Worm (Caenorhabditis elegans) whole organism, L1 larva: Measurements from ENCODE around the gene C14A11.2.
A peak's percentile ranks its signal among the peaks of the same experiment; 100 is the strongest.

Experiments used
- C04F5.9 ChIP-seq: sonication (generic microtip); optimal IDR thresholded peaks from 2 replicates; lab custom pipeline; 2016; ENCODE audit warnings: missing genetic modification characterization, missing compliant biosample characterization
- C16A3.4 ChIP-seq: fragments of 150-350 bp; optimal IDR thresholded peaks from 2 replicates; lab custom pipeline; 2014; ENCODE audit warnings: missing biosample characterization, missing genetic modification characterization
- C34B4.2 ChIP-seq: sonication (generic microtip); optimal IDR thresholded peaks from 2 replicates; lab custom pipeline; 2017; ENCODE audit warnings: mild to moderate bottlenecking, missing genetic modification characterization, missing compliant biosample characterization
- Y116A8C.19 ChIP-seq: sonication (generic microtip); optimal IDR thresholded peaks from 2 replicates; lab custom pipeline; 2016; ENCODE audit warnings: missing compliant biosample characterization, missing genetic modification characterization, borderline replicate concordance
- alr-1 ChIP-seq: fragments of 200-800 bp; sonication (Bioruptor generic); optimal IDR thresholded peaks from 2 replicates; lab custom pipeline; 2018; ENCODE audit warnings: borderline replicate concordance, mild to moderate bottlenecking, missing genetic modification characterization, missing compliant biosample characterization
- ama-1 ChIP-seq: fragments of 150-350 bp; optimal IDR thresholded peaks from 2 replicates; lab custom pipeline; 2014
- ceh-63 ChIP-seq: fragments of 200-800 bp; sonication (Bioruptor generic); optimal IDR thresholded peaks from 2 replicates; lab custom pipeline; 2018; ENCODE audit warnings: mild to moderate bottlenecking, missing genetic modification characterization, missing compliant biosample characterization
- ceh-8 ChIP-seq: fragments of 200-800 bp; sonication (Bioruptor generic); optimal IDR thresholded peaks from 2 replicates; lab custom pipeline; 2018; ENCODE audit warnings: mild to moderate bottlenecking, missing genetic modification characterization, moderate library complexity, missing compliant biosample characterization
- ceh-82 ChIP-seq, 3 experiments: fragments of 150-350 bp in 1 of 3; sonication (generic microtip) in 2 of 3; optimal IDR thresholded peaks; 2 replicates each; lab custom pipeline; 2014 to 2017; ENCODE audit warnings: missing biosample characterization in 3 of 3, missing genetic modification characterization in 3 of 3
- ceh-90 ChIP-seq: sonication (generic microtip); optimal IDR thresholded peaks from 2 replicates; lab custom pipeline; 2016; ENCODE audit warnings: missing genetic modification characterization, missing compliant biosample characterization
- dpl-1 ChIP-seq, 3 experiments: fragments of 150-350 bp in 2 of 3; sonication (generic microtip) in 1 of 3; optimal IDR thresholded peaks; 2 replicates each; lab custom pipeline; 2014 to 2017; ENCODE audit warnings: missing biosample characterization in 3 of 3, missing genetic modification characterization in 3 of 3, missing genetic modification reagents in 3 of 3
- dsc-1 ChIP-seq: sonication (generic microtip); optimal IDR thresholded peaks from 2 replicates; lab custom pipeline; 2016; ENCODE audit warnings: mild to moderate bottlenecking, missing genetic modification characterization, missing compliant biosample characterization
- efl-3 ChIP-seq: fragments of 200-800 bp; sonication (Bioruptor generic); optimal IDR thresholded peaks from 2 replicates; lab custom pipeline; 2018; ENCODE audit warnings: mild to moderate bottlenecking, missing genetic modification characterization, missing compliant biosample characterization
- egl-13 ChIP-seq: sonication (generic microtip); optimal IDR thresholded peaks from 2 replicates; lab custom pipeline; 2016; ENCODE audit warnings: missing genotype, missing genetic modification reagents, missing genetic modification characterization, missing compliant biosample characterization
- elt-2 ChIP-seq: sonication (generic microtip); optimal IDR thresholded peaks from 2 replicates; lab custom pipeline; 2016; ENCODE audit warnings: missing genetic modification characterization, mild to moderate bottlenecking, inconsistent platforms, missing compliant biosample characterization, missing genetic modification reagents
- fkh-10 ChIP-seq: sonication (generic microtip); optimal IDR thresholded peaks from 2 replicates; lab custom pipeline; 2017; ENCODE audit warnings: missing biosample characterization, missing genetic modification reagents, missing genetic modification characterization
- fkh-8 ChIP-seq: sonication (generic microtip); optimal IDR thresholded peaks from 2 replicates; lab custom pipeline; 2016; ENCODE audit warnings: mild to moderate bottlenecking, missing genetic modification characterization, missing compliant biosample characterization
- grh-1 ChIP-seq: fragments of 200-800 bp; sonication (Bioruptor generic); IDR thresholded peaks from 2 replicates; pipeline ENCODE4 v1.3.6; 2022; ENCODE audit warnings: missing genetic modification reagents, missing genetic modification characterization, missing compliant biosample characterization
- hlh-17 ChIP-seq: fragments of 200-800 bp; sonication (Bioruptor generic); optimal IDR thresholded peaks from 2 replicates; lab custom pipeline; 2018; ENCODE audit warnings: missing genetic modification characterization, mild to moderate bottlenecking, missing compliant biosample characterization, moderate library complexity, borderline replicate concordance
- hpl-2 ChIP-seq: fragments of 150-350 bp; optimal IDR thresholded peaks from 2 replicates; lab custom pipeline; 2014; ENCODE audit warnings: missing biosample characterization, missing genetic modification reagents, missing genetic modification characterization
- irx-1 ChIP-seq: sonication (generic microtip); optimal IDR thresholded peaks from 2 replicates; lab custom pipeline; 2016; ENCODE audit warnings: missing genetic modification characterization, missing compliant biosample characterization
- isw-1 ChIP-seq: fragments of 200-800 bp; sonication (Bioruptor generic); IDR thresholded peaks from 2 replicates; pipeline ENCODE4 v1.3.6; 2022; ENCODE audit warnings: missing genetic modification characterization, missing compliant biosample characterization
- lin-13 ChIP-seq: fragments of 150-350 bp; optimal IDR thresholded peaks from 2 replicates; lab custom pipeline; 2014; ENCODE audit warnings: missing biosample characterization, missing genetic modification reagents, missing genetic modification characterization
- lin-14 ChIP-seq: fragments of 200-800 bp; sonication (Bioruptor generic); optimal IDR thresholded peaks from 2 replicates; lab custom pipeline; 2018; ENCODE audit warnings: mild to moderate bottlenecking, missing genetic modification characterization, moderate library complexity, missing compliant biosample characterization
- lir-3 ChIP-seq: sonication (generic microtip); optimal IDR thresholded peaks from 2 replicates; lab custom pipeline; 2016; ENCODE audit warnings: mild to moderate bottlenecking, missing genetic modification characterization, moderate library complexity, missing compliant biosample characterization; ENCODE audit not compliant: poor library complexity
- mab-9 ChIP-seq: fragments of 200-800 bp; sonication (Bioruptor generic); IDR thresholded peaks from 2 replicates; pipeline ENCODE4 v1.3.6; 2022; ENCODE audit warnings: missing genetic modification reagents, missing genetic modification characterization, missing compliant biosample characterization
- mdl-1 ChIP-seq, 2 experiments: fragments of 150-350 bp; optimal IDR thresholded peaks; 2 replicates each; lab custom pipeline; 2014 to 2017; ENCODE audit warnings: missing biosample characterization in 2 of 2, missing genetic modification characterization in 2 of 2, inconsistent platforms in 1 of 2
- nhr-11 ChIP-seq: fragments of 150-350 bp; optimal IDR thresholded peaks from 2 replicates; lab custom pipeline; 2014; ENCODE audit warnings: missing biosample characterization, missing genetic modification characterization
- nhr-12 ChIP-seq: sonication (generic microtip); optimal IDR thresholded peaks from 2 replicates; lab custom pipeline; 2017; ENCODE audit warnings: missing biosample characterization, missing genetic modification characterization
- nhr-20 ChIP-seq: sonication (generic microtip); optimal IDR thresholded peaks from 2 replicates; lab custom pipeline; 2016; ENCODE audit warnings: mild to moderate bottlenecking, missing genetic modification characterization, missing compliant biosample characterization
- nhr-237 ChIP-seq: fragments of 150-350 bp; optimal IDR thresholded peaks from 2 replicates; lab custom pipeline; 2014; ENCODE audit warnings: missing biosample characterization, missing genetic modification characterization
- nhr-47 ChIP-seq: sonication (generic microtip); optimal IDR thresholded peaks from 2 replicates; lab custom pipeline; 2016; ENCODE audit warnings: mild to moderate bottlenecking, missing genetic modification characterization, moderate library complexity, missing compliant biosample characterization
- nhr-71 ChIP-seq: sonication (generic microtip); optimal IDR thresholded peaks from 2 replicates; lab custom pipeline; 2016; ENCODE audit warnings: mild to moderate bottlenecking, missing genetic modification characterization, moderate library complexity, missing compliant biosample characterization
- nhr-76 ChIP-seq: sonication (generic microtip); optimal IDR thresholded peaks from 2 replicates; lab custom pipeline; 2017; ENCODE audit warnings: missing biosample characterization, missing genetic modification characterization
- nhr-84 ChIP-seq: sonication (generic microtip); optimal IDR thresholded peaks from 2 replicates; lab custom pipeline; 2017; ENCODE audit warnings: missing biosample characterization, missing genetic modification characterization
- skn-1 ChIP-seq: fragments of 150-350 bp; optimal IDR thresholded peaks from 2 replicates; lab custom pipeline; 2014; ENCODE audit warnings: missing biosample characterization, missing genetic modification characterization
- snu-23 ChIP-seq: sonication (generic microtip); optimal IDR thresholded peaks from 2 replicates; lab custom pipeline; 2016; ENCODE audit warnings: missing genetic modification characterization, missing compliant biosample characterization
- sox-4 ChIP-seq: sonication (generic microtip); optimal IDR thresholded peaks from 2 replicates; lab custom pipeline; 2016; ENCODE audit warnings: missing genetic modification characterization, missing compliant biosample characterization
- sptf-1 ChIP-seq: fragments of 150-350 bp; optimal IDR thresholded peaks from 2 replicates; lab custom pipeline; 2014; ENCODE audit warnings: missing biosample characterization, missing genetic modification characterization
- sup-37 ChIP-seq: fragments of 200-800 bp; sonication (Bioruptor generic); optimal IDR thresholded peaks from 2 replicates; lab custom pipeline; 2018; ENCODE audit warnings: mild to moderate bottlenecking, missing genetic modification characterization, missing compliant biosample characterization
- tbx-2 ChIP-seq: sonication (generic microtip); optimal IDR thresholded peaks from 2 replicates; lab custom pipeline; 2016; ENCODE audit warnings: missing genetic modification characterization, missing compliant biosample characterization
- unc-130 ChIP-seq: fragments of 150-350 bp; optimal IDR thresholded peaks from 2 replicates; lab custom pipeline; 2017; ENCODE audit warnings: missing biosample characterization, missing genetic modification characterization, inconsistent platforms
- unc-86 ChIP-seq: sonication (generic microtip); optimal IDR thresholded peaks from 2 replicates; lab custom pipeline; 2016; ENCODE audit warnings: missing genetic modification characterization, missing compliant biosample characterization
- vab-15 ChIP-seq: sonication (generic microtip); optimal IDR thresholded peaks from 2 replicates; lab custom pipeline; 2017; ENCODE audit warnings: missing genotype, mild to moderate bottlenecking, missing genetic modification characterization, missing compliant biosample characterization
- xbp-1 ChIP-seq: sonication (generic microtip); optimal IDR thresholded peaks from 2 replicates; lab custom pipeline; 2016; ENCODE audit warnings: missing genetic modification characterization, missing compliant biosample characterization
- zip-4 ChIP-seq: fragments of 200-800 bp; sonication (Bioruptor generic); optimal IDR thresholded peaks from 2 replicates; lab custom pipeline; 2018; ENCODE audit warnings: mild to moderate bottlenecking, missing genetic modification characterization, moderate library complexity, missing compliant biosample characterization
- ztf-11 ChIP-seq, 2 experiments: sonication (generic microtip); optimal IDR thresholded peaks; 2 replicates each; lab custom pipeline; 2016 to 2017; ENCODE audit warnings: missing genetic modification characterization in 2 of 2, missing biosample characterization in 1 of 2, missing compliant biosample characterization in 1 of 2
- ztf-4 ChIP-seq: fragments of 150-350 bp; optimal IDR thresholded peaks from 2 replicates; lab custom pipeline; 2014; ENCODE audit warnings: missing biosample characterization, missing genetic modification characterization

C14A11.2 gene

ce11 chrX:2820148-2820547 is 17.2 kb downstream of the C14A11.2 start, which contains the start of gene tsp-6:
Gene tsp-6, plus strand, starts transcription at chrX:2820448.
- TF ChIP-seq sup-37, result no peak
- TF ChIP-seq, all 84 proteins: peak for 0

ce11 chrX:2826337-2826736 is 23.4 kb downstream of the C14A11.2 start:
- no peak for TF ChIP-seq C16A3.4 (tag; lab: Kevin White, UChicago)
- TF ChIP-seq sox-4 (tag; lab: Kevin White, UChicago), result no peak
- TF ChIP-seq nhr-20 (tag; lab: Kevin White, UChicago), result no peak
- TF ChIP-seq Y116A8C.19 (tag; lab: Kevin White, UChicago), result no peak
- no peak for TF ChIP-seq skn-1 (tag; lab: Kevin White, UChicago)
- TF ChIP-seq nhr-84 (tag; lab: Kevin White, UChicago), result no peak
- no peak for TF ChIP-seq zip-4
- TF ChIP-seq hpl-2 (GFP tag; lab: Kevin White, UChicago), result no peak
- TF ChIP-seq elt-2 (tag; lab: Kevin White, UChicago), result no peak
- TF ChIP-seq ceh-90 (tag; lab: Kevin White, UChicago), result no peak
- no peak for TF ChIP-seq tbx-2
- TF ChIP-seq hlh-17 (GFP tag; lab: Kevin White, UChicago), result no peak
- no peak for TF ChIP-seq unc-130 (tag; lab: Kevin White, UChicago)
- no peak for TF ChIP-seq alr-1 (tag; lab: Kevin White, UChicago)
- TF ChIP-seq efl-3 (GFP tag; lab: Kevin White, UChicago), result no peak
- TF ChIP-seq mab-9 (GFP tag; lab: Robert Waterston, UW), result no peak
- no peak for TF ChIP-seq irx-1
- no peak for TF ChIP-seq ceh-63 (GFP tag; lab: Kevin White, UChicago)

ce11 chrX:2827702-2828182 is 24.8 kb downstream of the C14A11.2 start, which contains the start of gene ssr-2:
Gene ssr-2, minus strand, starts transcription at chrX:2827752.
- peak; percentile 67 for TF ChIP-seq dsc-1
- peak; percentile 29 for TF ChIP-seq nhr-47 (tag; lab: Kevin White, UChicago)
- TF ChIP-seq fkh-8 (tag; lab: Kevin White, UChicago), result peak; percentile 70
- no peak for TF ChIP-seq ztf-11 (tag; optimal IDR thresholded peaks at IDR 0.05; lab: Kevin White, UChicago)
- TF ChIP-seq efl-3 (GFP tag; lab: Kevin White, UChicago), result no peak
- no peak for TF ChIP-seq ceh-82 (tag; optimal IDR thresholded peaks at IDR 0.05; lab: Kevin White, UChicago)
- no peak for TF ChIP-seq nhr-71 (tag; lab: Kevin White, UChicago)
- no peak for TF ChIP-seq snu-23 (GFP tag; lab: Kevin White, UChicago)
- TF ChIP-seq lin-13 (GFP tag; lab: Kevin White, UChicago), result no peak
- peak; percentile 30 for TF ChIP-seq egl-13 (tag; lab: Kevin White, UChicago)
- no peak for TF ChIP-seq fkh-10
- no peak for TF ChIP-seq dpl-1 (GFP tag; optimal IDR thresholded peaks at IDR 0.05; lab: Kevin White, UChicago)
- TF ChIP-seq alr-1 (tag; lab: Kevin White, UChicago), result no peak
- no peak for TF ChIP-seq sptf-1 (tag; lab: Kevin White, UChicago)
- TF ChIP-seq nhr-12 (tag; lab: Kevin White, UChicago), result no peak
- no peak for TF ChIP-seq sup-37
- TF ChIP-seq xbp-1, result no peak
- no peak for TF ChIP-seq skn-1 (tag; lab: Kevin White, UChicago)
- TF ChIP-seq vab-15 (tag; lab: Kevin White, UChicago), result no peak
- TF ChIP-seq tbx-2, result no peak
- TF ChIP-seq ama-1 (lab: Kevin White, UChicago), result no peak
- no peak for TF ChIP-seq mdl-1 (tag; optimal IDR thresholded peaks at IDR 0.05; lab: Kevin White, UChicago)
- no peak for TF ChIP-seq C16A3.4 (tag; lab: Kevin White, UChicago)
- no peak for TF ChIP-seq lir-3
- TF ChIP-seq unc-86 (tag; lab: Kevin White, UChicago), result no peak
- TF ChIP-seq nhr-11 (tag; lab: Kevin White, UChicago), result no peak
- no peak for TF ChIP-seq nhr-76
- TF ChIP-seq C04F5.9 (tag; lab: Kevin White, UChicago), result no peak
- TF ChIP-seq C34B4.2, result no peak
- peak; percentile 28 for TF ChIP-seq lin-14 (GFP tag; lab: Kevin White, UChicago)
- no peak for TF ChIP-seq isw-1 (GFP tag; lab: Robert Waterston, UW)
- TF ChIP-seq ceh-8, result no peak
- no peak for TF ChIP-seq grh-1 (GFP tag; lab: Robert Waterston, UW)
- no peak for TF ChIP-seq ztf-4 (tag; lab: Kevin White, UChicago)
- no peak for TF ChIP-seq nhr-237 (tag; lab: Kevin White, UChicago)
